Worm (Caenorhabditis elegans) whole organism, L3 larva: ENCODE results near the gene spp-14.

Experiments used
- jun-1 ChIP-seq: fragments of 150-350 bp; optimal IDR thresholded peaks from 2 replicates; lab custom pipeline; 2014; ENCODE audit warnings: missing biosample characterization, missing genetic modification reagents, missing genetic modification characterization
- nhr-77 ChIP-seq: fragments of 150-350 bp; optimal IDR thresholded peaks from 2 replicates; lab custom pipeline; 2014; ENCODE audit warnings: missing biosample characterization, missing genetic modification characterization
- unc-39 ChIP-seq: sonication (generic microtip); optimal IDR thresholded peaks from 4 replicates; lab custom pipeline; 2017; ENCODE audit warnings: missing biosample characterization, missing genetic modification characterization

ce11 chrX:7743939-7744338 is 18.2 kb downstream of the spp-14 start, which contains the start of gene ref-2:
- TF ChIP-seq unc-39 (tag; lab: Kevin White, UChicago), result no peak
- no peak for TF ChIP-seq nhr-77 (tag; lab: Kevin White, UChicago)
- no peak for TF ChIP-seq jun-1 (tag; lab: Kevin White, UChicago)
